Worm (Caenorhabditis elegans): Measurements from ENCODE around the gene ram-2.

The ram-2 gene

DNA sequence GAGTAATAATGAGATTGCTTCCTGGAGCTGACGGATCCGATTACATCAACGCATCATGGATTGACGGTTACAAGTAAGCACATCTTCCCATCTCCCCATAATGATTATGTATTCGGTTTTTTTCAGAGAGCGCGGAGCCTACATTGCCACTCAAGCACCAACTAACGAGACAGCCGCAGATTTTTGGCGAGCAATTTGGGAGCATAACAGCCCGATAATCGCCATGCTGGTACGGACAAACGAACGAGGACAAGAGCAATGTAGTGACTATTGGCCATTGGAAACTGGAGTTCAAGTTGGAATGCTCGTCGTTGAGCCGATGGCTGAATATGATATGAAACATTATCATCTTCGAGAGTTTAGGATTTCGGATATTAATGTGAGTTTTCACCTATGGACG lies 5.8 kb downstream of the ram-2 start:
- TF ChIP-seq hmg-1.2 (GFP tag; IDR thresholded peaks at IDR 0.05), result no peak
- TF ChIP-seq ztf-28 (GFP tag; IDR thresholded peaks at IDR 0.05), result 0 out of 2 replicates have a peak, but pooled peaks have one; percentile 23

DNA sequence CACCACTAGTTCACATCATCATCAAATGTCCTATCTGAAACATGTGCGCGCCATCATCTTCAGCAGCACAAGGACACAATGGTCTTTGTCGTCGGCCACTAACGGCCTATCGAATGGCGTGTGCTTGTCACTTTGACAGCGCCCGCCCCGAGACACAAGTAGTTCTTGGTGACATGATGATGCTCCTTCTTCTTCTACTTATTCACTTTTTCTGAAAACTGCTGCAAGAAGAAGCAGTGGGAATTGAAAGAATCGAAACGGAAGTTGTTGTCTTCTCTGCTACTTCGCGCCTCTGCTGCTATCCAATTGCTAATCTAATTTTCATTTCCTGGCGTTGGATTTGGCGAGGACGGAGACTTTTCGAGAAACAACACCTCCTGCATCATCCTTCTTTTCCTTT lies 12.3 kb downstream of the ram-2 start:
- TF ChIP-seq ztf-28 (GFP tag; IDR thresholded peaks at IDR 0.05), result no peak
- TF ChIP-seq C17E4.6 (GFP tag; IDR thresholded peaks at IDR 0.05), result no peak
- no peak for TF ChIP-seq F39B2.1 (GFP tag; IDR thresholded peaks at IDR 0.05)
- TF ChIP-seq F22D6.2 (tag; optimal IDR thresholded peaks at IDR 0.05), result no peak
- TF ChIP-seq ceh-91 (GFP tag; IDR thresholded peaks at IDR 0.05), result no peak
- TF ChIP-seq F57A8.1 (GFP tag; optimal IDR thresholded peaks at IDR 0.05), result no peak
- no peak for TF ChIP-seq C06A6.2 (GFP tag; conservative IDR thresholded peaks at IDR 0.05)
- no peak for TF ChIP-seq dpff-1 (tag; optimal IDR thresholded peaks at IDR 0.05)
- TF ChIP-seq tbp1 (GFP tag; optimal IDR thresholded peaks at IDR 0.05), result no peak
- no peak for TF ChIP-seq nhr-120 (GFP tag; IDR thresholded peaks at IDR 0.05)
- TF ChIP-seq egl-18 (GFP tag; IDR thresholded peaks at IDR 0.05), result no peak
- no peak for TF ChIP-seq nfya-2 (GFP tag; IDR thresholded peaks at IDR 0.05)
- TF ChIP-seq Y95B8A.8 (GFP tag; IDR thresholded peaks at IDR 0.05), result no peak
- no peak for TF ChIP-seq chd-7 (tag; optimal IDR thresholded peaks at IDR 0.05)
- TF ChIP-seq bed-1 (GFP tag; IDR thresholded peaks at IDR 0.05), result no peak
- TF ChIP-seq T07F8.4 (tag; optimal IDR thresholded peaks at IDR 0.05), result no peak
- no peak for TF ChIP-seq let-607 (tag; optimal IDR thresholded peaks at IDR 0.05)
- no peak for TF ChIP-seq hmg-20 (GFP tag; IDR thresholded peaks at IDR 0.05)
- TF ChIP-seq lin-40 (tag; optimal IDR thresholded peaks at IDR 0.05), result no peak
- no peak for TF ChIP-seq madf-6 (GFP tag; IDR thresholded peaks at IDR 0.05)

DNA sequence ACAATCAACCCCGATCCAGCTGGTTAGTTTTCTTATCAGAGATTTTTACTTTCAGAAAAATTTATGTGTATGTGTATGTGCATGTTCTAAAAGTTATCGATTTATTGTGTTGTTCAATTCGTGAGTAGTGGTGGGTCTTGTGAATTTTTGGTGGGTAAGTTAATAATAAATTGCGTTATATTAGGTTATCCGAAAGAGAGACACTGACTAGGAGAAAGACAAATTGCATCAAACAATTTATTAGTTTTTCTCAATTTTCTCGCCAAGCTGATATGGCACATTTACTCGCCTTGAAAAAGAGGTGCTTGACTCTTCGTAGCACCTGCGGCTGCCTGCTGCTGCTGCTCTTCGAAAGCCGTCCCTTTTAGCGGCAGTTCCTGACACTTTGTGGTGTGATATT lies 17.6 kb downstream of the ram-2 start:
- TF ChIP-seq nhr-27 (tag; optimal IDR thresholded peaks at IDR 0.05) (no peak), ama-1 (optimal IDR thresholded peaks at IDR 0.05) (no peak), ama-1 (GFP tag; optimal IDR thresholded peaks at IDR 0.05) (no peak), mcd-1 (GFP tag; IDR thresholded peaks at IDR 0.05) (0 out of 2 replicates have a peak, but pooled peaks have one; percentile 9), hlh-26 (GFP tag; conservative IDR thresholded peaks at IDR 0.05) (no peak), cebp-1 (GFP tag; IDR thresholded peaks at IDR 0.05) (no peak), cebp-1 (tag; optimal IDR thresholded peaks at IDR 0.05) (no peak), dpff-1 (tag; optimal IDR thresholded peaks at IDR 0.05) (no peak), athp-1 (tag; optimal IDR thresholded peaks at IDR 0.05) (no peak), hmg-20 (GFP tag; IDR thresholded peaks at IDR 0.05) (no peak), aptf-3 (GFP tag; IDR thresholded peaks at IDR 0.05) (no peak)

DNA sequence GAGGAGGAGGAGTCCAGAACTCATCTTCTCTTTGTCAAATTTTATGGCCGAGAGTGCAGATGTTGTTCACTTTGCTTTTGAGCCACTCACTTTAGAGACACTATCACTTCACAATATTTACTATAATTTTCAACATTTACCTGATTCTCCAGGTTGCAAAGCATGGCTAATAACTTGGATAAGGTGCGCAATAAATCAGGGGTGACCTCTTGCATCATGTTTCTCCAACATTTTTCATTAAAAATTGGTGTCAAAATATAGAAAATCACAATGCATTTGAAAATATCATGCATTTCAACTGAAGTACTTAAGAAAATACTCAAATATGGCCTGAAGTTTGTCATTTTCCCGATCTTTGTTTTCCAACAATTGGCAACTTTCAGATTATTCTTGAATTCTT lies 21.1 kb downstream of the ram-2 start:
- no peak for TF ChIP-seq Y79H2A.3 (GFP tag; conservative IDR thresholded peaks at IDR 0.05)
- TF ChIP-seq B0035.1 (tag; optimal IDR thresholded peaks at IDR 0.05), result no peak
- no peak for TF ChIP-seq madf-3 (GFP tag; IDR thresholded peaks at IDR 0.05)
- no peak for TF ChIP-seq ztf-28 (GFP tag; IDR thresholded peaks at IDR 0.05)
- no peak for TF ChIP-seq bed-1 (GFP tag; IDR thresholded peaks at IDR 0.05)
- TF ChIP-seq T26A5.8 (tag; optimal IDR thresholded peaks at IDR 0.05), result no peak
- TF ChIP-seq T07F8.4 (tag; optimal IDR thresholded peaks at IDR 0.05), result no peak
- no peak for TF ChIP-seq snpc-4 (GFP tag; optimal IDR thresholded peaks at IDR 0.05)
- TF ChIP-seq snpc-4 (tag; optimal IDR thresholded peaks at IDR 0.05), result no peak
- no peak for TF ChIP-seq hlh-12 (tag; optimal IDR thresholded peaks at IDR 0.05)
- TF ChIP-seq ceh-58 (GFP tag; IDR thresholded peaks at IDR 0.05), result no peak
- no peak for TF ChIP-seq aptf-3 (GFP tag; IDR thresholded peaks at IDR 0.05)
- TF ChIP-seq mes-4 (tag; optimal IDR thresholded peaks at IDR 0.05), result no peak
- TF ChIP-seq repo-1 (tag; optimal IDR thresholded peaks at IDR 0.05), result no peak

All from whole organism, young adult.